Fruit fly (Drosophila melanogaster): ENCODE results near the gene CG13031.

CG13031 gene

DNA sequence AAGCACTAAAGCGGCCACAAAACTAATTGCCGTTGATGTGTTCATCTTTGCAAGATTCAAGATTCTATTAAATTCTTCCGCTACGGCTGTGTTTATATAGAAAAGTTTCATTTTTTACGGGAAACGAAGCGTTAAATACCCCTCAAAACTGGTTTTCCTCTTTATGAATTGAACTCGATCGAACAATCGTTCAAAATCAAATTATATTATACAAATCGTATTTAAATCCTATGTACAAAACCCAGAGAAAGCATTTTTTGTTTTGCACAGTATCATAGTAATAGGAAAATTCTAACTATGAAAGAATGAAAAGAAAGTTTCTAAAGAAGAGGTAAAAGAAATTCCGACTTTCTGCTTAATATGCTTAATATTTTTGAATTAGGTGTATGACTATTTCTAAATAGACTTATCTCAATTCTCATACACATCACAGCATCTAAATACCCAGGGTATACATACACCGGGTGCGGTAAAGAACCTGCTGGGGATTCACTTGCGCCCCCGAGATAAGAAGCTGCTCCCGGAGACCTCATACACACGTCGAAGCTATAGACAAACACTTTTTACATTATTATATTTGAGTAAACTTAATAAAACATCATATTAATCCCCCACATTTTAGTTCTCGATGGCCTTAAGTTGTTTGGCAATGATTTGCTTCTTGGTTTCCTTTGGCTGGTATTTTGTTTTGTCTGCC, 3.4 kb downstream of the CG13031 start, which contains the start of gene PGRP-SB1:
TSS of gene PGRP-SB1 (minus strand) at position 51 of the 697 bp plus-strand sequence.
- TF ChIP-seq psq (optimal IDR thresholded peaks at IDR 0.05) = no peak
- TF ChIP-seq Myc (optimal IDR thresholded peaks at IDR 0.05) = no peak
- TF ChIP-seq insv (optimal IDR thresholded peaks at IDR 0.05) = no peak
- no peak for TF ChIP-seq h (optimal IDR thresholded peaks at IDR 0.05)
- TF ChIP-seq Sin3A (optimal IDR thresholded peaks at IDR 0.05) = no peak
- TF ChIP-seq ttk (optimal IDR thresholded peaks at IDR 0.05) = no peak

dm6 chr3L:16730645-16731044, 6.0 kb downstream of the CG13031 start, which contains the start of gene Dbp73D:
Gene Dbp73D (minus strand): TSS chr3L:16730818.
- no peak for TF ChIP-seq Myc (optimal IDR thresholded peaks at IDR 0.05)

DNA sequence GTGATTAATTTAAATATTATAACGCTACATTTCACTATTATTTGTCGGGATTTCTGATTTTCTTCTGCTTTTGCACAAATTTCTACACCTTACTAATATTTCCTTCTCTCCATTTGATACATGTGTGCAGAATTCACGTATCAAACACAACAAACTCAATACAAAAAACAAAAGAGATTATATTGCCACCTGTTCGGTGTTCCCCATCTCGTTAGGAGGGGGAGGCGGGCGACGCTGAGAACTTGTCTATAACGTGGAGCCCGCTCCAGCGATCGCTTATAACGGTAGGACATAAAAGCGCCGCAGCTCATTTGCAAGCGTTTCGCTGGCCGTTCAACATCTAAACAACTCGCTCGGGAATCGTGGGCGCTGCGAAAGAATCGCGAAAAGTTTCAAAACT, 8.6 kb downstream of the CG13031 start, which contains the start of gene CG9701:
TSS of gene CG9701 (plus strand) at position 301 of the 400 bp plus-strand sequence.
- TF ChIP-seq Myc (optimal IDR thresholded peaks at IDR 0.05) (no peak), h (optimal IDR thresholded peaks at IDR 0.05) (no peak), ttk (optimal IDR thresholded peaks at IDR 0.05) (no peak), Sin3A (optimal IDR thresholded peaks at IDR 0.05) (no peak), insv (optimal IDR thresholded peaks at IDR 0.05) (no peak), psq (optimal IDR thresholded peaks at IDR 0.05) (no peak)

dm6 chr3L:16741660-16742059, 17.0 kb downstream of the CG13031 start:
- TF ChIP-seq psq (optimal IDR thresholded peaks at IDR 0.05) (no peak), h (optimal IDR thresholded peaks at IDR 0.05) (no peak), ttk (optimal IDR thresholded peaks at IDR 0.05) (no peak), Myc (optimal IDR thresholded peaks at IDR 0.05) (no peak), Sin3A (optimal IDR thresholded peaks at IDR 0.05) (no peak)

- no peak for TF ChIP-seq insv (optimal IDR thresholded peaks at IDR 0.05)
- TF ChIP-seq ttk (optimal IDR thresholded peaks at IDR 0.05) = no peak
- no peak for TF ChIP-seq h (optimal IDR thresholded peaks at IDR 0.05)
- TF ChIP-seq Myc (optimal IDR thresholded peaks at IDR 0.05) = no peak
- TF ChIP-seq psq (optimal IDR thresholded peaks at IDR 0.05) = no peak
- TF ChIP-seq Sin3A (optimal IDR thresholded peaks at IDR 0.05) = no peak
Observed at dm6 chr3L:16743906-16744704, 19.4 kb downstream of the CG13031 start.

DNA sequence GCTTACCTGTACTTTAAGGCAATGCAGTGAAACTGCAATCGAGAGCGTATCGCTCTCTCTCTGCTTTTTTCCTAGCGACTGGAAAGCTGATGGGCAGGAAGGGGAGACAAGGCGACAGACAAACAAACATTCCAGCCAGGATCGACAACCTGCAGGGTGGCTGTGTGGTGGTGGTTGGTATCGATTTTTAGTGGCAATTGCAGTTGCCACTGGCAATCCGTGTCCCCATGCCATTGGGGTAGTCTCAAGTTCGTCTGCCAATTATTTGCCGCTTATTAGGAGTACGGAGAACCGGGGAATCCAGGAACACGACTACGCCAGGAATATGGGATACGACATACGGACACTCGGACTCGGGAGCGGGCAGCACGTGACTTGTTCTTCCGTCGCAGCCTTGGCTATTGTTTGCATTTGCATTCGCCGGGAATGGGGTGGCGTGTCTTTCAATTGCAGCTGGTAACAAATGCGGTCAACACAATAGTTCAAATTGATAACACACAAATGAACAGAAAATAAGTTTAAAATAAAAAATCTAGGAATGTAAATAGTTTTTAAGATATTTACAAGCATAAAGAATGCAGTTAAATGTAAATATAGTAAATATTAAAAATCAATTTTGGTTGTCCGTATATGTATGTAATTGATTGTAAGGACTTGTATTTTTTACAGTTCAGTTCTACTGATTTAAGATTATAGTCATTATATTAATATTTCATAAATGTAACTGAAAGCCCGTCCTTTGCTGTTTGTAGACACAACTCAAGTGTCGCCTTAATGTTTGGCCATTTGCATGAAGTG, 22.1 kb downstream of the CG13031 start:
- TF ChIP-seq psq (optimal IDR thresholded peaks at IDR 0.05) = no peak
- no peak for TF ChIP-seq h (optimal IDR thresholded peaks at IDR 0.05)
- TF ChIP-seq insv (optimal IDR thresholded peaks at IDR 0.05) = no peak
- no peak for TF ChIP-seq ttk (optimal IDR thresholded peaks at IDR 0.05)
- TF ChIP-seq Sin3A (optimal IDR thresholded peaks at IDR 0.05) = no peak
- TF ChIP-seq Myc (optimal IDR thresholded peaks at IDR 0.05) = no peak

DNA sequence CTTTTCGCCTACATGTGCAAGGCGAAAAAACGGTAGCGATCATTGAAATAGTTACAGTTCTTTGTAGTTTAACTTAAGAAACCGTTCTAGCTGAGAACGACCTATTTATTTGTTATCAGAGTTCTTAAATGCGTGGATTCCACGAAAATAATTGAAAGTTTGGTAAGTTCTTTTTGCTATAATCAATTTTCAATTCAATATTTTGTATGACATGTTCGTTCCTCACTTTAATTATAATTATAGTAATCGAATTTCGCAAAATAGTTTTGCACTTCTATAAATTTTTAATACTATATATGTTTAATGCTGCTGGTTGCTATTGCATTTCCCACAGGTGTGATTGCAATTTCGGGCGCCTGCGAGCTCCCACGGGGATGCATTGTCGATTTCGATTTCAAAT, 23.7 kb downstream of the CG13031 start:
- TF ChIP-seq insv (optimal IDR thresholded peaks at IDR 0.05) (no peak), psq (optimal IDR thresholded peaks at IDR 0.05) (no peak), Myc (optimal IDR thresholded peaks at IDR 0.05) (no peak), ttk (optimal IDR thresholded peaks at IDR 0.05) (no peak), h (optimal IDR thresholded peaks at IDR 0.05) (no peak), Sin3A (optimal IDR thresholded peaks at IDR 0.05) (no peak)

DNA sequence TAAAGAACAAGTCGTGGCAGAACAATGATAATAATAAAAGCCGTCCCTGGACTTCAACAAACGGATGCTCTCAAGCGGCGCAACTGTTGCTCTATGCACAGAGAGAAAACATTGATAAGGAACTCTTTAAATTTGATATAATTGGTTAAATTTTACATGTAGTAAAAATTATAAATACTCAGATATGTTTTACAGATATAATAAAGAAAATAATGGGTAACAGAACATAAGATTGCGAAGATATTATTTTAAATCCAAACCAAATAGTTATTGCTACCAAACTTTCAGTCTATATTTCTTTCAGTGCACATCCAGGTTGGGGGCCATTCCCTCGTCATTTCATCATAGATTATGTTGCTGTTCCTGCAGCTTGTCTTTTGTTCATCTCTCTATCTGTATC, 25.1 kb downstream of the CG13031 start:
- TF ChIP-seq insv (optimal IDR thresholded peaks at IDR 0.05) = no peak
- no peak for TF ChIP-seq Myc (optimal IDR thresholded peaks at IDR 0.05)
- no peak for TF ChIP-seq psq (optimal IDR thresholded peaks at IDR 0.05)
- no peak for TF ChIP-seq h (optimal IDR thresholded peaks at IDR 0.05)

DNA sequence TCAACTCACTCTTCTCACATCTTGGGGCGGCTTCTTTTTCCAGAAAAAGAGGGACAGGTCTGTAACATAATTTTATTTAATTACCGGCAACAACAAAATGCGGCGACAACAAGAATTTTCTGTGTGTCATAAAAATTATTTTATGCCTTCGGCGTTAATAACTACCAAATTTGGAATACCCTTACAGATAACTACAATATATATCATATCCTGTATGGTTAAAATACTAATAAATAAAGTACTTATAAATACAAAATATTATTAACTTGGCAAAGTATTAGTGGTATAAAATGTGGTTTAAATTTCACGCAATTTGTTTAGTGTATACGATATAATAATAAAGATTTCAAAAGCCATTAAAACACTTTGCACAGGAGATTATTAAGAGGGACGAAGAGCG, 26.1 kb downstream of the CG13031 start:
- TF ChIP-seq Sin3A (optimal IDR thresholded peaks at IDR 0.05) (no peak), h (optimal IDR thresholded peaks at IDR 0.05) (no peak)

DNA sequence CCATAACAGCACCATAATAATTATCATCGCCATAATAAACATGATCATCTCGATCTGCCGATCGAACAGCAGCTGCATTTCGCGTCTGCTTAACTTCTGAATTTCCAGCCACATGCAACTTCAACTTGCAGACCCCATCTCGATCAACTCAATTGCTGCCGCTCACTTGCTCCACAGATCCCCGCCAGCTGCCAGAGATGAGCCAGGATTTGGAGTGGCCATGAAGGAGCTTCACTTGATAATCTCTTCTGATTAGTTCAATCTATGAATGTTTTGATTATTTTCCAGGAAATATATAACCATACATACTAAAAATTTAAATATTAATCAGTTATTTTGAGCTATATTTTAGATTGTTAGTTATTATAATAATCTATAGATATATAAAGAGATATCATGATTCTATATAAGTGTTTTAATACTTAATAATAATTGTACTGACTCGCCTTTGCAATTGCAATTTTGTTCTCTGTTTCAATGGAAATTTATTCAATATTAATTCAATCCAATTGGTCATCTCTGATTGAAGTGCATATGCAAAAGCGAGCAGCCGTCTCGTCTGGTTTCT, 26.9 kb downstream of the CG13031 start:
- no peak for TF ChIP-seq Myc (optimal IDR thresholded peaks at IDR 0.05)
- TF ChIP-seq ttk (optimal IDR thresholded peaks at IDR 0.05) = no peak
- TF ChIP-seq insv (optimal IDR thresholded peaks at IDR 0.05) = no peak
- no peak for TF ChIP-seq psq (optimal IDR thresholded peaks at IDR 0.05)
- no peak for TF ChIP-seq Sin3A (optimal IDR thresholded peaks at IDR 0.05)
- no peak for TF ChIP-seq h (optimal IDR thresholded peaks at IDR 0.05)

DNA sequence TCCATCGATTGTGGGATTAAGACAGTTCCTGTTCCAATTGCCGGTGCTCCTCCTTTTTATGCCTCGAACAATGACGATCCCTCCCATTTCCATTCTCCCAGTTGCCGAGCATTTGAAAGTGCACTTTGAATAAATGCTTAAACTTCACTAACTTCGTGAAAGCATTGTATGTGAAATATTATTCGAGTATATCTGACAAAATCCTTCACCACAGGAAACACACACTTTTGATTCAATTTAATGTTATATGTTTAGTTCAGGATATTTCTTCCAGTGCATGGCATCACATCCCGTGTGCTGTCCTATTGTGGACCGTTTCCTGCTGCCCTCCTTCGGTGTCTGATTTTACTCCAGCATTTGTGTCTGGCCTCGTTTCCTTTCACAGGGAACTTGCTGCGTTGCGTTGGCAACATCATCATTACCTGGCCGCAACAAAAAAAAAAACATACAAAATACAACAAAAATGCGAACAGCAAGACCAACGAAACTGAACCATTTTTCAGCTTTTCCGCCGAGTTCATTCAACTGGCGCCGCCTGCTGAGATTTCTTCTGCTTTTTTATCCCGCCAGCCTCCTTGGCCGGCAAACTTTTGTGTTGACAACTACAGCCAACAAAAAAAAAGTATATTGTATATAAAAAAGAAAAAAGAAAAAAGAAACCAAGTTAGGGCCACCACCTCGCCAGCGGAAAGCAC, 27.9 kb downstream of the CG13031 start:
- TF ChIP-seq Myc (optimal IDR thresholded peaks at IDR 0.05) (no peak), insv (optimal IDR thresholded peaks at IDR 0.05) (no peak), psq (optimal IDR thresholded peaks at IDR 0.05) (no peak), ttk (optimal IDR thresholded peaks at IDR 0.05) (no peak), Sin3A (optimal IDR thresholded peaks at IDR 0.05) (no peak), h (optimal IDR thresholded peaks at IDR 0.05) (no peak)

All from Kc167 (cell line).